Worm (Caenorhabditis elegans): ENCODE data around the gene npr-32.

- TF ChIP-seq egl-27 (tag; optimal IDR thresholded peaks at IDR 0.05) = no peak
- TF ChIP-seq ztf-11 (tag; optimal IDR thresholded peaks at IDR 0.05) = no peak
- TF ChIP-seq aly-2 (tag; optimal IDR thresholded peaks at IDR 0.05) = no peak
- no peak for TF ChIP-seq pha-4 (tag; optimal IDR thresholded peaks at IDR 0.05)
- TF ChIP-seq nhr-28 (tag; optimal IDR thresholded peaks at IDR 0.05) = no peak
- TF ChIP-seq fos-1 (tag; optimal IDR thresholded peaks at IDR 0.05) = no peak
- TF ChIP-seq skn-1 (tag; optimal IDR thresholded peaks at IDR 0.05) = no peak
- no peak for TF ChIP-seq ceh-16 (tag; optimal IDR thresholded peaks at IDR 0.05)
- TF ChIP-seq ama-1 (optimal IDR thresholded peaks at IDR 0.05) = no peak
Measured at ce11 chrIV:17233494-17233893, 2.6 kb upstream of the npr-32 start.

Measured in whole organism, L3 larva.